Fruit fly (Drosophila melanogaster) whole organism, wandering third instar larva: ENCODE measurements around the gene mahe.

ENCODE experiments used
- Abd-B ChIP-seq: fragments of >200 bp; optimal IDR thresholded peaks from 2 replicates; lab custom pipeline; 2017; ENCODE audit warnings: missing biosample characterization, missing genetic modification characterization
- CG32264 ChIP-seq: fragments of 200-800 bp; sonication (Bioruptor generic); optimal IDR thresholded peaks from 2 replicates; lab custom pipeline; 2016; ENCODE audit warnings: missing biosample characterization, missing genetic modification characterization
- CG9705 ChIP-seq: fragments of 200-800 bp; sonication (Bioruptor generic); optimal IDR thresholded peaks from 2 replicates; lab custom pipeline; 2018; ENCODE audit warnings: missing biosample characterization, mild to moderate bottlenecking, missing genetic modification characterization
- CrebA ChIP-seq: fragments of 200-800 bp; sonication (Bioruptor generic); optimal IDR thresholded peaks from 2 replicates; lab custom pipeline; 2016; ENCODE audit warnings: missing biosample characterization, mild to moderate bottlenecking, missing genetic modification characterization, borderline replicate concordance
- Dfd ChIP-seq: fragments of >200 bp; optimal IDR thresholded peaks from 2 replicates; lab custom pipeline; 2017; ENCODE audit warnings: missing biosample characterization, missing genetic modification characterization
- Dif ChIP-seq: fragments of 200-275, 200-300 bp; sonication (Bioruptor generic); optimal IDR thresholded peaks from 2 replicates; lab custom pipeline; 2018; ENCODE audit warnings: missing biosample characterization, missing genetic modification characterization; ENCODE audit not compliant: partially characterized antibody
- GATAd ChIP-seq: sonication (Bioruptor generic); optimal IDR thresholded peaks from 2 replicates; lab custom pipeline; 2016; ENCODE audit warnings: missing biosample characterization, missing genetic modification characterization
- HLH106 ChIP-seq: fragments of 200-800 bp; optimal IDR thresholded peaks from 3 replicates; lab custom pipeline; 2019; ENCODE audit warnings: missing biosample characterization, mild to moderate bottlenecking, missing genetic modification characterization, moderate library complexity
- Hnf4 ChIP-seq: fragments of 200-800 bp; sonication (Bioruptor generic); optimal IDR thresholded peaks from 2 replicates; lab custom pipeline; 2016; ENCODE audit warnings: missing biosample characterization, mild to moderate bottlenecking, missing genetic modification characterization
- Hr78 ChIP-seq: fragments of >200 bp; optimal IDR thresholded peaks from 2 replicates; lab custom pipeline; 2017; ENCODE audit warnings: missing biosample characterization, missing genetic modification characterization
- Hr83 ChIP-seq: fragments of 200-300 bp; sonication (Bioruptor generic); optimal IDR thresholded peaks from 2 replicates; lab custom pipeline; 2016; ENCODE audit warnings: missing biosample characterization, mild to moderate bottlenecking, missing genetic modification characterization, moderate library complexity; ENCODE audit not compliant: poor library complexity, severe bottlenecking
- Jra ChIP-seq: sonication (Bioruptor generic); optimal IDR thresholded peaks from 2 replicates; lab custom pipeline; 2016; ENCODE audit warnings: missing biosample characterization, missing genetic modification characterization
- Mio ChIP-seq: sonication (Bioruptor generic); optimal IDR thresholded peaks from 2 replicates; lab custom pipeline; 2016; ENCODE audit warnings: missing biosample characterization, missing genetic modification characterization
- Myc ChIP-seq: fragments of >200 bp; optimal IDR thresholded peaks from 2 replicates; lab custom pipeline; 2017
- N ChIP-seq: fragments of >200 bp; optimal IDR thresholded peaks from 2 replicates; lab custom pipeline; 2018; ENCODE audit warnings: missing biosample characterization, missing external identifiers, missing genetic modification characterization
- OdsH ChIP-seq: fragments of 200-800 bp; sonication (Bioruptor generic); optimal IDR thresholded peaks from 2 replicates; lab custom pipeline; 2016; ENCODE audit warnings: missing biosample characterization, mild to moderate bottlenecking, missing genetic modification characterization
- Rel ChIP-seq, 2 experiments: fragments of 200-800 bp; sonication (Bioruptor generic) in 1 of 2; optimal IDR thresholded peaks; 2 replicates in 1 of 2; 3 replicates in 1 of 2; lab custom pipeline; 2016 to 2019; ENCODE audit warnings: mild to moderate bottlenecking in 2 of 2, missing biosample characterization in 2 of 2, missing genetic modification characterization in 2 of 2, moderate library complexity in 1 of 2
- Sp1 ChIP-seq: fragments of 200-800 bp; sonication (Bioruptor generic); optimal IDR thresholded peaks from 3 replicates; lab custom pipeline; 2019; ENCODE audit warnings: missing biosample characterization, mild to moderate bottlenecking, missing genetic modification characterization, moderate library complexity
- Vsx2 ChIP-seq: fragments of 200-300, 225-300 bp; sonication (Bioruptor generic); optimal IDR thresholded peaks from 2 replicates; lab custom pipeline; 2018; ENCODE audit warnings: missing biosample characterization, missing genetic modification characterization; ENCODE audit not compliant: partially characterized antibody
- br ChIP-seq: fragments of 200-800 bp; sonication (Bioruptor generic); optimal IDR thresholded peaks from 2 replicates; lab custom pipeline; 2016; ENCODE audit warnings: missing biosample characterization, missing genetic modification characterization
- brk ChIP-seq: fragments of 200-800 bp; sonication (Bioruptor generic); optimal IDR thresholded peaks from 2 replicates; lab custom pipeline; 2016; ENCODE audit warnings: missing biosample characterization, mild to moderate bottlenecking, missing genetic modification characterization
- dl ChIP-seq, 2 experiments: fragments of 175-275, 200-275 bp in 1 of 2; fragments of 200-275 bp in 1 of 2; sonication (Bioruptor generic); optimal IDR thresholded peaks; lab custom pipeline; 2018; ENCODE audit warnings: mild to moderate bottlenecking in 2 of 2, missing biosample characterization in 2 of 2, missing genetic modification characterization in 2 of 2, moderate library complexity in 2 of 2; ENCODE audit not compliant: partially characterized antibody in 2 of 2, insufficient read depth in 1 of 2
- dmrt93B ChIP-seq: fragments of 200-800 bp; sonication (Bioruptor generic); optimal IDR thresholded peaks from 2 replicates; lab custom pipeline; 2018; ENCODE audit warnings: missing biosample characterization, mild to moderate bottlenecking, missing genetic modification characterization
- dsf ChIP-seq: sonication (Bioruptor generic); optimal IDR thresholded peaks from 2 replicates; lab custom pipeline; 2016; ENCODE audit warnings: missing biosample characterization, missing genetic modification characterization, borderline replicate concordance
- ey ChIP-seq: fragments of 200-800 bp; sonication (Bioruptor generic); optimal IDR thresholded peaks from 2 replicates; lab custom pipeline; 2016; ENCODE audit warnings: missing biosample characterization, missing genetic modification characterization
- foxo ChIP-seq, 2 experiments: fragments of 200-800 bp; sonication (Bioruptor generic); optimal IDR thresholded peaks; 2 replicates in 1 of 2; 3 replicates in 1 of 2; lab custom pipeline; 2016 to 2017; ENCODE audit warnings: missing biosample characterization in 2 of 2, missing genetic modification characterization in 2 of 2
- fru ChIP-seq: fragments of 200-800 bp; sonication (Bioruptor generic); optimal IDR thresholded peaks from 3 replicates; lab custom pipeline; 2016; ENCODE audit warnings: missing biosample characterization, mild to moderate bottlenecking, missing genetic modification characterization
- h ChIP-seq: fragments of 200-800 bp; sonication (Bioruptor generic); optimal IDR thresholded peaks from 3 replicates; lab custom pipeline; 2016; ENCODE audit warnings: missing biosample characterization, mild to moderate bottlenecking, missing genetic modification characterization
- jim ChIP-seq: fragments of 175-275, 200-325 bp; sonication (Bioruptor generic); optimal IDR thresholded peaks from 2 replicates; lab custom pipeline; 2016; ENCODE audit warnings: missing biosample characterization, mild to moderate bottlenecking, missing genetic modification characterization
- lola ChIP-seq: fragments of >200 bp; optimal IDR thresholded peaks from 2 replicates; lab custom pipeline; 2017; ENCODE audit warnings: missing biosample characterization, missing genetic modification characterization
- pan ChIP-seq: fragments of >200 bp; optimal IDR thresholded peaks from 2 replicates; lab custom pipeline; 2017
- psq ChIP-seq: fragments of 200-800 bp; sonication (Bioruptor generic); optimal IDR thresholded peaks from 3 replicates; lab custom pipeline; 2017; ENCODE audit warnings: missing biosample characterization, mild to moderate bottlenecking, missing genetic modification characterization, moderate library complexity
- rgr ChIP-seq: fragments of 200-800 bp; sonication (Bioruptor generic); optimal IDR thresholded peaks from 3 replicates; lab custom pipeline; 2016; ENCODE audit warnings: missing biosample characterization, mild to moderate bottlenecking, missing genetic modification characterization
- sage ChIP-seq: fragments of 200-800 bp; sonication (Bioruptor generic); optimal IDR thresholded peaks from 2 replicates; lab custom pipeline; 2016; ENCODE audit warnings: missing biosample characterization, mild to moderate bottlenecking, missing genetic modification characterization
- sv ChIP-seq: fragments of 200-800 bp; sonication (Bioruptor generic); optimal IDR thresholded peaks from 3 replicates; lab custom pipeline; 2016; ENCODE audit warnings: missing biosample characterization, missing genetic modification characterization
- tai ChIP-seq: sonication (Bioruptor generic); optimal IDR thresholded peaks from 2 replicates; lab custom pipeline; 2016; ENCODE audit warnings: missing biosample characterization, missing genetic modification characterization
- usp ChIP-seq: fragments of >200 bp; optimal IDR thresholded peaks from 2 replicates; lab custom pipeline; 2017; ENCODE audit warnings: missing biosample characterization, missing genetic modification characterization
- woc ChIP-seq: sonication (Bioruptor generic); optimal IDR thresholded peaks from 2 replicates; lab custom pipeline; 2016; ENCODE audit warnings: missing biosample characterization, mild to moderate bottlenecking, missing genetic modification characterization

Gene mahe

DNA sequence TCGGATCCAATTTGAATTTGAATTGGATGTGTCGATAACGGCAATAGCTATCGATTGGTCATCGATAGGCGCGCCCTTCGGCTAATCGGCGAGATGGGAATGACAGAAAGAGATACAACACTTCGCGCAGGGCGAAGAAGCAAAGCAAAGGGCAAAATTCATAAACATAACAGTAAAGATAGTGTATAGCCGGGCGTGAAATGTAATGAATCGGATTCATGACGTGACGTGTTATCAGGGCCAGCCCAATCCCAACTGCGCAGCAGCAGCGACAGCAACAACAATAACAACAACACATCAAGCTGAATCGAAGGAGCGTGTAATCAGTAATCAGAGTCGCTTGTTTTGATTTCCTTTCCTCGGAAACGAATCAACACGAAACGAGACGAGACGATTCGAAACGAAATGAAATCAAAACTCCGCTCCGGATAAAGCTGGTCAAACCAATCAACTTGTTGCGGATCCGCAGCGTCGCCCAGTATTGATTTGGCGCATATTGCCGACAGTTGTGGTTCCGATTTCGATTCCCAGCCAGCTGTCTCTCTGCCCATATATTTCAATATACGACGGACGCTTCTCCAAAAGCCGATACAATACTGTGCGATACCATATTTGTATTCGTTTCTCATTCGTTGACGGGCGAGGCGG lies 19.1 kb downstream of the mahe start, which contains the start of gene snz:
Gene snz, plus strand, starts transcription at position 107 of the 648 bp plus-strand sequence.
- TF ChIP-seq Myc (lab: Kevin White, UChicago) (no peak), ey (GFP tag; lab: Kevin White, UChicago) (no peak), woc (GFP tag; lab: Kevin White, UChicago) (no peak), Vsx2 (GFP tag; lab: Kevin White, UChicago) (no peak), Hr78 (GFP tag; lab: Kevin White, UChicago) (no peak), fru (GFP tag; lab: Kevin White, UChicago) (no peak), h (GFP tag; lab: Kevin White, UChicago) (no peak), Hnf4 (no peak), foxo (GFP tag; optimal IDR thresholded peaks at IDR 0.05; lab: Kevin White, UChicago) (no peak), dmrt93B (GFP tag; lab: Kevin White, UChicago) (no peak), Abd-B (no peak), Dif (no peak)

DNA sequence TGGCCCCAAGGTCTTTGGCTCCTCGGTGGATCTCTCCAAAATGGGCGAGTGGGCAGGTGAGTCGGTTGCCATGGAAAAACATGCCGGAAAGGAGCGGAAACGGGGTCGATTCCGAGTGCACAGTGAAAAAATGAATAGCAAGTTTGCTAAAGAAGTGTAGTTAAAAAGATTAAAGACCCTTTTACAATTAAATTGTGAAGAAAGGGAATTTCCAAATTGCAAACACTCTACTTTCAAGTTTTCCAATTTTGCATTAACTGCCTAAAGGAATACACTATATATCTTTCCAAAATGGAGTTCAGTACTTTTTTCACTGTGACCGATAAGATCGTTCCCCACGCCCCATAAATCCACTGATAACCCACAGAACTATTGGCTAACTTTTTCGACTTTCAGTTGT lies 21.7 kb downstream of the mahe start:
- TF ChIP-seq Dif (no peak), h (GFP tag; lab: Kevin White, UChicago) (no peak), pan (no peak), br (GFP tag; lab: Kevin White, UChicago) (no peak), Sp1 (GFP tag; lab: Kevin White, UChicago) (no peak)

DNA sequence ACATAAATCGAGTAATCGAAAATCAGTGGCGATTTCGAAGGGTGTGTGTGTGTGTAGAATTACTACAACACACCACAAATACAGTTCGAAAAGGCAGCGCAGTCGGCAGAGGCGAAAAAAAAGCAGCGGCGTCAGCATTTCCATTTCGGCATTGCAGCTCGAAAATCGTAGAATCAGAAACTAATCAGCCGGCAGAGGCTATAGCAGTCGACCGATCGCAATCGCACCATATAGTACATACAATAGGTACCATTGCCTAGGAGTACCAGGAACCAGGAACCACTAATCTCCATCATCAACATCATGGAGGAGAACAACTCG lies 22.2 kb downstream of the mahe start:
- TF ChIP-seq pan (no peak), Jra (GFP tag; lab: Kevin White, UChicago) (no peak), h (GFP tag; lab: Kevin White, UChicago) (no peak), sage (GFP tag; lab: Kevin White, UChicago) (no peak), GATAd (GFP tag; lab: Kevin White, UChicago) (no peak), dsf (GFP tag; lab: Kevin White, UChicago) (no peak)

dm6 chrX:7908239-7909068 lies 22.7 kb downstream of the mahe start, which contains the start of the genes dpr14 and spidey:
Gene dpr14 (minus strand): TSS chrX:7908286.
Gene spidey (plus strand): TSS chrX:7908931.
- TF ChIP-seq sv (GFP tag; lab: Kevin White, UChicago) (peak; percentile 80), lola (GFP tag; lab: Kevin White, UChicago) (no peak), rgr (GFP tag; lab: Kevin White, UChicago) (peak; percentile 79), Mio (GFP tag; lab: Kevin White, UChicago) (peak; percentile 22), Hr83 (GFP tag; lab: Kevin White, UChicago) (no peak), woc (GFP tag; lab: Kevin White, UChicago) (peak; percentile 71), dmrt93B (GFP tag; lab: Kevin White, UChicago) (peak; percentile 62), sage (GFP tag; lab: Kevin White, UChicago) (no peak), Dif (peak; percentile 36), Hr78 (GFP tag; lab: Kevin White, UChicago) (no peak), tai (GFP tag; lab: Kevin White, UChicago) (no peak), Rel (GFP tag; optimal IDR thresholded peaks at IDR 0.05; lab: Kevin White, UChicago) (no peak), Rel (tag; optimal IDR thresholded peaks at IDR 0.05; lab: Kevin White, UChicago) (peak; percentile 82), Abd-B (no peak), br (GFP tag; lab: Kevin White, UChicago) (peak; percentile 77), CG32264 (GFP tag; lab: Kevin White, UChicago) (peak; percentile 39), jim (GFP tag; lab: Kevin White, UChicago) (no peak), dl (GFP tag; optimal IDR thresholded peaks at IDR 0.05; lab: Kevin White, UChicago; ENCODE audit: insufficient read depth in 1 of 2, partially characterized antibody in 2 of 2) (no peak), CG9705 (peak; percentile 65), Jra (GFP tag; lab: Kevin White, UChicago) (peak; percentile 39), Dfd (GFP tag; lab: Kevin White, UChicago) (no peak), usp (GFP tag; lab: Kevin White, UChicago) (no peak), psq (GFP tag; lab: Kevin White, UChicago) (peak; percentile 64), pan (no peak), foxo (GFP tag; optimal IDR thresholded peaks at IDR 0.05; lab: Kevin White, UChicago) (peak in 1 of 2 experiments; percentile 79), Sp1 (GFP tag; lab: Kevin White, UChicago) (peak; percentile 81), OdsH (GFP tag; lab: Kevin White, UChicago) (peak; percentile 71), brk (GFP tag; lab: Kevin White, UChicago) (no peak), fru (GFP tag; lab: Kevin White, UChicago) (peak; percentile 86), N (no peak), h (GFP tag; lab: Kevin White, UChicago) (peak; percentile 85), CrebA (GFP tag; lab: Kevin White, UChicago) (no peak), Vsx2 (GFP tag; lab: Kevin White, UChicago) (peak; percentile 65), GATAd (GFP tag; lab: Kevin White, UChicago) (no peak), dsf (GFP tag; lab: Kevin White, UChicago) (no peak), Myc (lab: Kevin White, UChicago) (no peak), HLH106 (peak; percentile 83), ey (GFP tag; lab: Kevin White, UChicago) (peak; percentile 83), Hnf4 (peak; percentile 70)
- TF ChIP-seq, all 38 proteins: peak for 21
